Worm (Caenorhabditis elegans): ENCODE results near the gene srd-58.

Gene srd-58

DNA sequence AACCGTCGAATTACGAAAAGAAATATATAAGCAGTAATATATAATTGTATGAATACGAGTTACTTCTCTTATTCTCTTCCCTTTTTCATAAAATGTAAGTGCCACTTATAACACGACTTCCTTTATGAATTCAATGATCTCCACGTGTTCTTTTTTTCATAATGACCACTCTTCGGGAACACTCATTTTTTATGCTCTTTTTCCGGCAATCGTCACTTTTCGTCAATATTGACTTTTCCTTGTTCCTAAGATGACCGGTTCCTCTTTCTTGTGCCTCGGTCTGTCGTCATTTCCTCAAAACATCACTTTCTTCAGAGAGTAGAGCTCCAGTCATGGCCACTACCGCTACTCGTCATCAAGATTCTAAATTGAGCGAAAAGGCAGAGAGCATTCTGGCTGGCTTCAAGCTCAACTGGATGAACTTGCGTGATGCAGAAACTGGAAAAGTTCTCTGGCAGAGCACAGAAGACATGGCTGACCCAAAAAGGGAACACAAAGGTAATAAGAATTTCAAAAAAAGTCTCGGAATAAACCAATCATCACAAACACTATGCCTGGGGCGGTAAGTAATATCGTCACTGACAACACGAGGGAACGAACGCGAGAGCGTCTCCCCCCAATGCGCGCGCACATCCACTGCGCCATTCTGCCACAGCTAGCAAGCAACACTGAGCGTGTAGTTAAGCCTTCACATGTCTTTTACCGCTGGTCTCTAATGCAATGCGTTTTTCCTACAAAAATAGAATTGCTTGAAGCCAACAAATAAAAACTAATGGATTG is 21.2 kb downstream of the srd-58 start, which contains the start of gene pdl-1:
Gene pdl-1 (plus strand): TSS at position 309 of the 780 bp plus-strand sequence.
- TF ChIP-seq zip-8 (tag; optimal IDR thresholded peaks at IDR 0.05) (no peak), lin-13 (tag; optimal IDR thresholded peaks at IDR 0.05) (peak; percentile 55), ces-1 (GFP tag; optimal IDR thresholded peaks at IDR 0.05) (no peak), nhr-76 (tag; optimal IDR thresholded peaks at IDR 0.05) (peak; percentile 67), nhr-28 (tag; optimal IDR thresholded peaks at IDR 0.05) (peak; percentile 43), hlh-1 (tag; optimal IDR thresholded peaks at IDR 0.05) (peak; percentile 74), cnd-1 (tag; optimal IDR thresholded peaks at IDR 0.05) (peak; percentile 97), nhr-2 (tag; optimal IDR thresholded peaks at IDR 0.05) (no peak), nhr-12 (tag; optimal IDR thresholded peaks at IDR 0.05) (no peak), unc-62 (GFP tag; optimal IDR thresholded peaks at IDR 0.05) (peak; percentile 45), unc-39 (tag; optimal IDR thresholded peaks at IDR 0.05) (peak; percentile 59), tbx-8 (GFP tag; optimal IDR thresholded peaks at IDR 0.05) (peak; percentile 78), ceh-83 (GFP tag; optimal IDR thresholded peaks at IDR 0.05) (peak; percentile 98), nhr-237 (tag; optimal IDR thresholded peaks at IDR 0.05) (peak; percentile 21), ztf-11 (tag; optimal IDR thresholded peaks at IDR 0.05) (peak; percentile 60), mep-1 (tag; optimal IDR thresholded peaks at IDR 0.05) (no peak), ceh-43 (GFP tag; optimal IDR thresholded peaks at IDR 0.05) (peak; percentile 91), M03D4.4 (tag; optimal IDR thresholded peaks at IDR 0.05) (peak; percentile 96), lin-32 (GFP tag; optimal IDR thresholded peaks at IDR 0.05) (peak; percentile 93), unc-120 (tag; optimal IDR thresholded peaks at IDR 0.05; ENCODE audit: poor library complexity, severe bottlenecking) (peak; percentile 91), elt-3 (tag; optimal IDR thresholded peaks at IDR 0.05) (no peak), bed-3 (GFP tag; optimal IDR thresholded peaks at IDR 0.05) (peak; percentile 92), lsy-2 (tag; optimal IDR thresholded peaks at IDR 0.05) (peak; percentile 12), blmp-1 (tag; optimal IDR thresholded peaks at IDR 0.05) (peak; percentile 5), sem-2 (GFP tag; optimal IDR thresholded peaks at IDR 0.05) (peak; percentile 93), sptf-1 (tag; optimal IDR thresholded peaks at IDR 0.05) (peak; percentile 97), ceh-39 (tag; optimal IDR thresholded peaks at IDR 0.05) (no peak), ham-2 (GFP tag; optimal IDR thresholded peaks at IDR 0.05) (peak; percentile 94), flh-1 (GFP tag; optimal IDR thresholded peaks at IDR 0.05) (peak; percentile 90), mls-2 (tag; optimal IDR thresholded peaks at IDR 0.05) (peak; percentile 98), snpc-4 (tag; optimal IDR thresholded peaks at IDR 0.05) (no peak), mab-5 (tag; optimal IDR thresholded peaks at IDR 0.05) (peak; percentile 2), drap-1 (GFP tag; optimal IDR thresholded peaks at IDR 0.05) (peak; percentile 98), elt-1 (tag; optimal IDR thresholded peaks at IDR 0.05; ENCODE audit: borderline replicate concordance, insufficient read depth) (peak; percentile 21), pha-4 (tag; optimal IDR thresholded peaks at IDR 0.05) (peak; percentile 84)

DNA sequence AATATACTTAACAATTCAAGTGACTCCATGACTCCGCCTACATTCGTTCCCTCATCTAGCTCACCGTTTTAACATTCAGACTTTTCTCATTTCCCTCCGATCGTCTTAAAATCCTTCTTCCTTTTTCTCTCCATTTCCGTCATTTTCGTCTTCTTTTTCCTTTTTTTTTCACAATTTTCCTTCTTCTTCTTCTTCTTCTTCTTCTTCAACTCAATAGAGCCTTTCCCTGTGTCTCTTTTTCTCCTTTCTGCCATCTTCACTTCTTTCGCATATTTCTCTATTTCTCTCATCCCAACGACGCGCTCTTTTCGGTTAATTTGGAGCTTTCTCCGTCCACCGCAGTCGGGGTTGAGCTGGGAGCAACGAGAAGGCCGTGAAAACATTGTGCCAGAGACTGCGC is 22.2 kb downstream of the srd-58 start:
- TF ChIP-seq ces-1 (GFP tag; optimal IDR thresholded peaks at IDR 0.05) (peak; percentile 86), ceh-43 (GFP tag; optimal IDR thresholded peaks at IDR 0.05) (no peak), mep-1 (tag; optimal IDR thresholded peaks at IDR 0.05) (no peak), snpc-4 (tag; optimal IDR thresholded peaks at IDR 0.05) (no peak), sptf-1 (tag; optimal IDR thresholded peaks at IDR 0.05) (no peak), nhr-28 (tag; optimal IDR thresholded peaks at IDR 0.05) (no peak), hlh-1 (tag; optimal IDR thresholded peaks at IDR 0.05) (no peak), ceh-39 (tag; optimal IDR thresholded peaks at IDR 0.05) (no peak), nhr-12 (tag; optimal IDR thresholded peaks at IDR 0.05) (no peak), ham-2 (GFP tag; optimal IDR thresholded peaks at IDR 0.05) (no peak), mls-2 (tag; optimal IDR thresholded peaks at IDR 0.05) (peak; percentile 7), elt-1 (tag; optimal IDR thresholded peaks at IDR 0.05; ENCODE audit: borderline replicate concordance, insufficient read depth) (no peak), unc-120 (tag; optimal IDR thresholded peaks at IDR 0.05; ENCODE audit: poor library complexity, severe bottlenecking) (peak; percentile 87), bed-3 (GFP tag; optimal IDR thresholded peaks at IDR 0.05) (no peak)

DNA sequence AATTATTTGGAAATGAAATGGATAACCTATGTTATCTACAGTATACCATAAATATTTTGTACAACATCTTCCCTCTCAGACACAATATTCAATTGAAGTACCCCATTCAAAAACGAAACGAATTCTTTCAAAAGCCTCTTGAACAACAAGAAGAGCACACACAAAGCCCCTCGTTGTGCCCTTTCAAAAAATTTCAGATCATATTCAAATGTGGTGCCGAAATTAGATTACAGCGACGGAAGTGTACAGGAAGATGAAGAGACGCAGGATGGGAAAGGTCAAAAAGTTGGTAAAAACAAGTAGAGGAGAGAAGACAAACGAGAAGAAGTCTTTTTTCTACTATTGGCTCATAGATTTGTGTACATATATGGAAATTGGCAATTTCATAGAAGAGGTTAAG is 28.7 kb downstream of the srd-58 start:
- TF ChIP-seq ces-1 (GFP tag; optimal IDR thresholded peaks at IDR 0.05) = peak; percentile 66
- no peak for TF ChIP-seq mls-2 (tag; optimal IDR thresholded peaks at IDR 0.05)
- no peak for TF ChIP-seq unc-62 (GFP tag; optimal IDR thresholded peaks at IDR 0.05)
- no peak for TF ChIP-seq flh-1 (GFP tag; optimal IDR thresholded peaks at IDR 0.05)

Data from whole organism, mixed stage, embryonic.